Fruit fly (Drosophila melanogaster) whole organism, embryonic: Measurements from ENCODE around the gene mRpL39.
A peak's percentile ranks its signal among the peaks of the same experiment; 100 is the strongest.

Source experiments
- ATbp ChIP-seq: fragments of 200-800 bp; sonication (Bioruptor generic); optimal IDR thresholded peaks from 2 replicates; lab custom pipeline; 2017; ENCODE audit warnings: missing biosample characterization, mild to moderate bottlenecking, missing genetic modification characterization, missing genetic modification reagents
- Abd-B ChIP-seq: fragments of 200-800 bp; sonication (Bioruptor generic); optimal IDR thresholded peaks from 2 replicates; lab custom pipeline; 2018; ENCODE audit warnings: missing biosample characterization, mild to moderate bottlenecking, missing genetic modification characterization, moderate library complexity
- Ada2b ChIP-seq: fragments of 200-800 bp; sonication (Bioruptor generic); IDR thresholded peaks from 2 replicates; pipeline ENCODE4 v1.3.6; 2022; ENCODE audit warnings: missing biosample characterization, missing genetic modification characterization
- Asciz ChIP-seq: fragments of 200-800 bp; sonication (Bioruptor generic); optimal IDR thresholded peaks from 2 replicates; lab custom pipeline; 2017; ENCODE audit warnings: missing biosample characterization, mild to moderate bottlenecking, missing genetic modification characterization, missing genetic modification reagents
- B-H1 ChIP-seq: fragments of 200-800 bp; sonication (Bioruptor generic); IDR thresholded peaks from 3 replicates; pipeline ENCODE4 v1.3.6; 2022; ENCODE audit warnings: missing biosample characterization, missing genetic modification characterization
- CG10267 ChIP-seq: fragments of 200-800 bp; sonication (Bioruptor generic); optimal IDR thresholded peaks from 2 replicates; lab custom pipeline; 2018; ENCODE audit warnings: missing biosample characterization, mild to moderate bottlenecking, missing genetic modification characterization, moderate library complexity
- CG10462 ChIP-seq: fragments of 200-800 bp; sonication (Bioruptor generic); optimal IDR thresholded peaks from 2 replicates; lab custom pipeline; 2016; ENCODE audit warnings: missing biosample characterization, missing genetic modification characterization
- CG10979 ChIP-seq: fragments of 200-800 bp; sonication (Bioruptor generic); optimal IDR thresholded peaks from 2 replicates; lab custom pipeline; 2018; ENCODE audit warnings: missing biosample characterization, mild to moderate bottlenecking, missing genetic modification characterization, moderate library complexity
- CG14014 ChIP-seq: fragments of 200-800 bp; sonication (Bioruptor generic); IDR thresholded peaks from 2 replicates; pipeline ENCODE4 v1.3.6; 2022; ENCODE audit warnings: missing biosample characterization, missing genetic modification characterization
- CG15696 ChIP-seq: fragments of 200-800 bp; sonication (Bioruptor generic); optimal IDR thresholded peaks from 2 replicates; lab custom pipeline; 2019; ENCODE audit warnings: missing biosample characterization, mild to moderate bottlenecking, missing genetic modification characterization, moderate library complexity
- CG1602 ChIP-seq: fragments of 200-800 bp; sonication (Bioruptor generic); optimal IDR thresholded peaks from 3 replicates; lab custom pipeline; 2016; ENCODE audit warnings: missing biosample characterization, missing genetic modification characterization
- CG1603 ChIP-seq: fragments of 200-800 bp; sonication (Bioruptor generic); optimal IDR thresholded peaks from 2 replicates; lab custom pipeline; 2019; ENCODE audit warnings: missing biosample characterization, mild to moderate bottlenecking, missing genetic modification characterization, moderate library complexity
- CG1647 ChIP-seq: fragments of 200-800 bp; sonication (Bioruptor generic); optimal IDR thresholded peaks from 3 replicates; lab custom pipeline; 2016; ENCODE audit warnings: missing biosample characterization, missing genetic modification characterization
- CG17912 ChIP-seq: fragments of 200-800 bp; sonication (Bioruptor generic); optimal IDR thresholded peaks from 2 replicates; lab custom pipeline; 2018; ENCODE audit warnings: missing biosample characterization, mild to moderate bottlenecking, missing genetic modification characterization
- CG2712 ChIP-seq: fragments of 200-800 bp; optimal IDR thresholded peaks from 3 replicates; lab custom pipeline; 2019; ENCODE audit warnings: missing biosample characterization, mild to moderate bottlenecking, missing genetic modification characterization, moderate library complexity
- CG30403 ChIP-seq: fragments of 200-800 bp; sonication (Bioruptor generic); optimal IDR thresholded peaks from 3 replicates; lab custom pipeline; 2016; ENCODE audit warnings: missing biosample characterization, missing genetic modification characterization
- CG34376 ChIP-seq: fragments of 200-800 bp; sonication (Bioruptor generic); optimal IDR thresholded peaks from 2 replicates; lab custom pipeline; 2018; ENCODE audit warnings: missing biosample characterization, mild to moderate bottlenecking, missing genetic modification characterization
- CG4820 ChIP-seq: fragments of 200-800 bp; sonication (Bioruptor generic); optimal IDR thresholded peaks from 3 replicates; lab custom pipeline; 2016; ENCODE audit warnings: missing biosample characterization, missing genetic modification characterization
- CG6254 ChIP-seq: fragments of 200-800 bp; sonication (Bioruptor generic); optimal IDR thresholded peaks from 3 replicates; lab custom pipeline; 2017; ENCODE audit warnings: mild to moderate bottlenecking, missing biosample characterization, missing genetic modification reagents, missing genetic modification characterization
- CG7963 ChIP-seq: fragments of 200-800 bp; sonication (Bioruptor generic); IDR thresholded peaks from 3 replicates; pipeline ENCODE4 v1.3.6; 2022; ENCODE audit warnings: missing biosample characterization, missing genetic modification characterization; ENCODE audit not compliant: partially characterized antibody
- CG8359 ChIP-seq: fragments of 200-800 bp; sonication (Bioruptor generic); optimal IDR thresholded peaks from 2 replicates; lab custom pipeline; 2017; ENCODE audit warnings: missing biosample characterization, mild to moderate bottlenecking, missing genetic modification characterization, borderline replicate concordance
- CG9727 ChIP-seq: fragments of 200-800 bp; sonication (Bioruptor generic); optimal IDR thresholded peaks from 3 replicates; lab custom pipeline; 2017; ENCODE audit warnings: missing biosample characterization, mild to moderate bottlenecking, missing genetic modification characterization
- D ChIP-seq, 2 experiments: fragments of 200-800 bp in 1 of 2; fragments of >200 bp in 1 of 2; sonication (Bioruptor generic) in 1 of 2; optimal IDR thresholded peaks; 2 replicates in 1 of 2; 3 replicates in 1 of 2; lab custom pipeline; 2017; ENCODE audit warnings: mild to moderate bottlenecking in 1 of 2, missing biosample characterization in 1 of 2, missing genetic modification characterization in 1 of 2, missing genetic modification reagents in 1 of 2
- HLHmδ ChIP-seq: fragments of 200-800 bp; sonication (Bioruptor generic); optimal IDR thresholded peaks from 2 replicates; lab custom pipeline; 2018; ENCODE audit warnings: missing biosample characterization, mild to moderate bottlenecking, missing genetic modification characterization, moderate library complexity
- HmgD ChIP-seq: fragments of 200-800 bp; sonication (Bioruptor generic); optimal IDR thresholded peaks from 3 replicates; lab custom pipeline; 2016; ENCODE audit warnings: missing biosample characterization, missing genetic modification characterization
- Hr3 ChIP-seq: fragments of 200-800 bp; sonication (Bioruptor generic); optimal IDR thresholded peaks from 3 replicates; lab custom pipeline; 2016; ENCODE audit warnings: missing biosample characterization, missing genetic modification characterization
- Lhr ChIP-seq: fragments of 200-800 bp; sonication (Bioruptor generic); optimal IDR thresholded peaks from 3 replicates; lab custom pipeline; 2017; ENCODE audit warnings: mild to moderate bottlenecking, missing biosample characterization, missing genetic modification reagents, missing genetic modification characterization
- Mad ChIP-seq: fragments of 200-800 bp; sonication (Bioruptor generic); optimal IDR thresholded peaks from 2 replicates; lab custom pipeline; 2016; ENCODE audit warnings: missing biosample characterization, missing genetic modification characterization
- Nf-YC ChIP-seq: fragments of 200-800 bp; optimal IDR thresholded peaks from 3 replicates; lab custom pipeline; 2019; ENCODE audit warnings: missing biosample characterization, mild to moderate bottlenecking, missing genetic modification characterization, moderate library complexity
- Vsx1 ChIP-seq: fragments of 200-800 bp; sonication (Bioruptor generic); optimal IDR thresholded peaks from 2 replicates; lab custom pipeline; 2017; ENCODE audit warnings: missing biosample characterization, mild to moderate bottlenecking, missing genetic modification characterization, missing genetic modification reagents
- aop ChIP-seq: fragments of 200-800 bp; sonication (Bioruptor generic); IDR thresholded peaks from 2 replicates; pipeline ENCODE4 v1.3.6; 2022; ENCODE audit warnings: missing biosample characterization, missing genetic modification characterization
- ash1 ChIP-seq: fragments of 200-800 bp; sonication (Bioruptor generic); optimal IDR thresholded peaks from 2 replicates; lab custom pipeline; 2018; ENCODE audit warnings: missing biosample characterization, mild to moderate bottlenecking, missing genetic modification characterization
- crc ChIP-seq: fragments of 200-800 bp; sonication (Bioruptor generic); optimal IDR thresholded peaks from 2 replicates; lab custom pipeline; 2016; ENCODE audit warnings: missing biosample characterization, missing genetic modification characterization
- dmrt99B ChIP-seq: fragments of 200-800 bp; sonication (Bioruptor generic); optimal IDR thresholded peaks from 2 replicates; lab custom pipeline; 2018; ENCODE audit warnings: missing biosample characterization, mild to moderate bottlenecking, missing genetic modification characterization, moderate library complexity
- gt ChIP-seq: fragments of 200-800 bp; sonication (Bioruptor generic); IDR thresholded peaks from 2 replicates; pipeline ENCODE4 v1.3.6; 2022; ENCODE audit warnings: missing biosample characterization, missing genetic modification characterization
- odd ChIP-seq: fragments of 200-800 bp; sonication (Bioruptor generic); optimal IDR thresholded peaks from 2 replicates; lab custom pipeline; 2017; ENCODE audit warnings: missing biosample characterization, mild to moderate bottlenecking, missing genetic modification characterization
- org-1 ChIP-seq: fragments of 200-800 bp; sonication (Bioruptor generic); optimal IDR thresholded peaks from 2 replicates; lab custom pipeline; 2017; ENCODE audit warnings: missing biosample characterization, missing genetic modification characterization
- otp ChIP-seq: fragments of 200-800 bp; sonication (Bioruptor generic); IDR thresholded peaks from 3 replicates; pipeline ENCODE4, ENCODE4 v1.3.6; 2022; ENCODE audit warnings: missing biosample characterization, missing genetic modification characterization
- phol ChIP-seq: fragments of 200-800 bp; sonication (Bioruptor generic); optimal IDR thresholded peaks from 3 replicates; lab custom pipeline; 2018; ENCODE audit warnings: missing biosample characterization, mild to moderate bottlenecking, missing genetic modification characterization, moderate library complexity
- pros ChIP-seq: fragments of 200-800 bp; sonication (Bioruptor generic); optimal IDR thresholded peaks from 3 replicates; lab custom pipeline; 2019; ENCODE audit warnings: missing biosample characterization, mild to moderate bottlenecking, missing genetic modification characterization, moderate library complexity
- run ChIP-seq: fragments of 200-800 bp; sonication (Bioruptor generic); optimal IDR thresholded peaks from 3 replicates; lab custom pipeline; 2018; ENCODE audit warnings: missing biosample characterization, mild to moderate bottlenecking, missing genetic modification characterization
- stwl ChIP-seq: fragments of 200-800 bp; sonication (Bioruptor generic); optimal IDR thresholded peaks from 3 replicates; lab custom pipeline; 2018; ENCODE audit warnings: missing biosample characterization, mild to moderate bottlenecking, missing genetic modification characterization, moderate library complexity
- toy ChIP-seq: fragments of 200-800 bp; sonication (Bioruptor generic); IDR thresholded peaks from 2 replicates; pipeline ENCODE4 v1.3.6; 2022; ENCODE audit warnings: missing biosample characterization, missing genetic modification characterization
- ttk ChIP-seq: fragments of 200-800 bp; sonication (Bioruptor generic); IDR thresholded peaks from 2 replicates; pipeline ENCODE4 v2.1.2; 2022; ENCODE audit warnings: missing biosample characterization, missing genetic modification characterization
- tup ChIP-seq: fragments of 200-800 bp; sonication (Bioruptor generic); optimal IDR thresholded peaks from 2 replicates; lab custom pipeline; 2016; ENCODE audit warnings: missing biosample characterization, mild to moderate bottlenecking, missing genetic modification characterization, moderate library complexity
- z ChIP-seq: fragments of 200-800 bp; sonication (Bioruptor generic); IDR thresholded peaks from 3 replicates; pipeline ENCODE4 v1.3.6; 2022; ENCODE audit warnings: missing biosample characterization, missing genetic modification characterization
- zen ChIP-seq: fragments of 200-800 bp; sonication (Bioruptor generic); optimal IDR thresholded peaks from 3 replicates; lab custom pipeline; 2018; ENCODE audit warnings: missing biosample characterization, mild to moderate bottlenecking, missing genetic modification characterization, moderate library complexity

Gene mRpL39

dm6 chr3L:14956288-14957032 is 43.0 kb downstream of the mRpL39 start (continued):
- TF ChIP-seq dmrt99B = no peak
- peak; percentile 55 for TF ChIP-seq stwl (tag; lab: Kevin White, UChicago)
- peak; percentile 42 for TF ChIP-seq tup
- TF ChIP-seq HmgD = no peak
- peak; percentile 39 for TF ChIP-seq CG1602 (GFP tag; lab: Kevin White, UChicago)
- TF ChIP-seq HLHmδ (GFP tag; lab: Kevin White, UChicago) = peak; percentile 18
- peak; percentile 25 for TF ChIP-seq CG4820 (GFP tag; lab: Kevin White, UChicago)
- TF ChIP-seq D (optimal IDR thresholded peaks at IDR 0.05; lab: Kevin White, UChicago) = peak; percentile 65
- TF ChIP-seq D (GFP tag; optimal IDR thresholded peaks at IDR 0.05; lab: Kevin White, UChicago) = peak; percentile 47
- peak; percentile 50 for TF ChIP-seq CG6254 (GFP tag; lab: Kevin White, UChicago)
- peak; percentile 54 for TF ChIP-seq CG1603
- TF ChIP-seq CG15696 = peak; percentile 97
- TF ChIP-seq CG2712 (tag; lab: Kevin White, UChicago) = peak; percentile 61
- no peak for TF ChIP-seq otp
- no peak for TF ChIP-seq Nf-YC (tag; lab: Kevin White, UChicago)
- peak; percentile 46 for TF ChIP-seq org-1 (GFP tag; lab: Kevin White, UChicago)
- TF ChIP-seq toy (GFP tag; lab: Robert Waterston, UW) = no peak
- peak; percentile 90 for TF ChIP-seq CG9727 (GFP tag; lab: Kevin White, UChicago)
- TF ChIP-seq zen (tag; lab: Kevin White, UChicago) = peak; percentile 97
- TF ChIP-seq Lhr (GFP tag; lab: Kevin White, UChicago) = peak; percentile 39
- no peak for TF ChIP-seq ttk (GFP tag; lab: Robert Waterston, UW)
- peak; percentile 40 for TF ChIP-seq CG10979 (tag; lab: Kevin White, UChicago)
- peak; percentile 58 for TF ChIP-seq CG10462 (GFP tag; lab: Kevin White, UChicago)
- TF ChIP-seq pros (GFP tag; lab: Kevin White, UChicago) = peak; percentile 65
- TF ChIP-seq CG30403 (GFP tag; lab: Kevin White, UChicago) = no peak
- TF ChIP-seq run (tag; lab: Kevin White, UChicago) = no peak
- no peak for TF ChIP-seq Hr3 (GFP tag; lab: Kevin White, UChicago)
- no peak for TF ChIP-seq CG7963 (GFP tag; lab: Robert Waterston, UW)
- TF ChIP-seq Mad (GFP tag; lab: Kevin White, UChicago) = peak; percentile 8
- no peak for TF ChIP-seq B-H1 (GFP tag; lab: Robert Waterston, UW)
- no peak for TF ChIP-seq Ada2b (GFP tag; lab: Robert Waterston, UW)
- peak; percentile 27 for TF ChIP-seq Asciz
- TF ChIP-seq odd (GFP tag; lab: Kevin White, UChicago) = peak; percentile 37
- no peak for TF ChIP-seq aop
- TF ChIP-seq CG1647 = no peak
- TF ChIP-seq Vsx1 (GFP tag; lab: Kevin White, UChicago) = peak; percentile 54
- peak; percentile 50 for TF ChIP-seq CG10267 (tag; lab: Kevin White, UChicago)
- TF ChIP-seq, all 482 proteins: peak for 114

- TF ChIP-seq CG17912 (GFP tag; lab: Kevin White, UChicago) = no peak
- no peak for TF ChIP-seq Vsx1 (GFP tag; lab: Kevin White, UChicago)
- no peak for TF ChIP-seq ttk (GFP tag; lab: Robert Waterston, UW)
- TF ChIP-seq CG34376 (GFP tag; lab: Kevin White, UChicago) = no peak
- TF ChIP-seq phol (tag; lab: Kevin White, UChicago) = peak; percentile 12
- no peak for TF ChIP-seq crc
- TF ChIP-seq CG10267 (tag; lab: Kevin White, UChicago) = peak; percentile 23
- TF ChIP-seq ATbp (GFP tag; lab: Kevin White, UChicago) = no peak
- no peak for TF ChIP-seq Abd-B
- TF ChIP-seq CG14014 (GFP tag; lab: Robert Waterston, UW) = no peak
- TF ChIP-seq gt (GFP tag; lab: Robert Waterston, UW) = no peak
- TF ChIP-seq CG8359 (GFP tag; lab: Kevin White, UChicago) = no peak
- no peak for TF ChIP-seq Lhr (GFP tag; lab: Kevin White, UChicago)
- TF ChIP-seq ash1 (GFP tag; lab: Kevin White, UChicago) = no peak
- 0 out of 3 replicates have a peak, but pooled peaks have one; percentile 38 for TF ChIP-seq z (GFP tag; lab: Robert Waterston, UW)
Measured at dm6 chr3L:14952858-14953669, 46.4 kb downstream of the mRpL39 start.
